Fruit fly (Drosophila melanogaster) S2 (cell line): ENCODE data around the gene drpr.

Experiments
- CG8478 ChIP-seq: fragments of >200 bp; optimal IDR thresholded peaks from 2 replicates; lab custom pipeline; 2018
- CTCF ChIP-seq, 2 experiments: fragments of >200 bp; optimal IDR thresholded peaks; 2 replicates each; lab custom pipeline; 2018

- TF ChIP-seq CG8478 (lab: Kevin White, UChicago) (no peak), CTCF (optimal IDR thresholded peaks at IDR 0.05; lab: Kevin White, UChicago) (no peak)
These were observed 44.1 kb upstream of the drpr start, which contains the start of the genes CG13933 and PolD2 for dm6 chr3L:1774713-1775648.
